Fruit fly (Drosophila melanogaster): ENCODE results near the gene Jon25Bii.

The Jon25Bii gene

dm6 chr2L:4945300-4945699 lies 7.6 kb downstream of the Jon25Bii start, which contains the start of the genes mRpL24 and betaggt-I (continued):
- TF ChIP-seq CG12219 (GFP tag; optimal IDR thresholded peaks at IDR 0.05) (peak; percentile 88), unpg (GFP tag; optimal IDR thresholded peaks at IDR 0.05) (peak; percentile 98), CG13775 (GFP tag; optimal IDR thresholded peaks at IDR 0.05) (peak; percentile 97), btn (GFP tag; optimal IDR thresholded peaks at IDR 0.05) (no peak), CG8089 (GFP tag; optimal IDR thresholded peaks at IDR 0.05) (peak; percentile 55), Gsc (GFP tag; IDR thresholded peaks at IDR 0.05) (peak; percentile 84), vfl (GFP tag; optimal IDR thresholded peaks at IDR 0.05) (peak; percentile 94), CG4730 (GFP tag; IDR thresholded peaks at IDR 0.05) (peak; percentile 92), CG2889 (GFP tag; IDR thresholded peaks at IDR 0.05) (peak; percentile 95), Dad (GFP tag; optimal IDR thresholded peaks at IDR 0.05) (peak; percentile 49), CG7928 (GFP tag; optimal IDR thresholded peaks at IDR 0.05) (peak; percentile 77), CG32767 (GFP tag; IDR thresholded peaks at IDR 0.05) (peak; percentile 97), sc (optimal IDR thresholded peaks at IDR 0.05) (no peak), sc (GFP tag; optimal IDR thresholded peaks at IDR 0.05) (peak; percentile 83), CG12391 (tag; optimal IDR thresholded peaks at IDR 0.05) (peak; percentile 99), Ptx1 (GFP tag; IDR thresholded peaks at IDR 0.05) (peak; percentile 98), pb (GFP tag; optimal IDR thresholded peaks at IDR 0.05) (no peak), org-1 (GFP tag; optimal IDR thresholded peaks at IDR 0.05) (peak; percentile 86), NFAT (GFP tag; IDR thresholded peaks at IDR 0.05) (peak; percentile 96), zfh1 (GFP tag; IDR thresholded peaks at IDR 0.05) (peak; percentile 98), CG17829 (tag; optimal IDR thresholded peaks at IDR 0.05) (peak; percentile 98), slp2 (GFP tag; optimal IDR thresholded peaks at IDR 0.05) (peak; percentile 68), dimm (GFP tag; IDR thresholded peaks at IDR 0.05) (peak; percentile 92), nerfin-1 (tag; optimal IDR thresholded peaks at IDR 0.05) (peak; percentile 95), row (GFP tag; IDR thresholded peaks at IDR 0.05) (peak; percentile 99), Scr (GFP tag; IDR thresholded peaks at IDR 0.05; ENCODE audit: partially characterized antibody) (no peak; the same call in 1 of the 2 replicates), Atf3 (GFP tag; optimal IDR thresholded peaks at IDR 0.05) (peak; percentile 69), Oli (tag; optimal IDR thresholded peaks at IDR 0.05) (peak; percentile 94), Elba2 (GFP tag; optimal IDR thresholded peaks at IDR 0.05) (peak; percentile 60), MBD-R2 (GFP tag; IDR thresholded peaks at IDR 0.05) (peak; percentile 99), chinmo (GFP tag; IDR thresholded peaks at IDR 0.05; ENCODE audit: partially characterized antibody) (no peak), CG31365 (tag; optimal IDR thresholded peaks at IDR 0.05) (peak; percentile 66), PHDP (tag; optimal IDR thresholded peaks at IDR 0.05) (peak; percentile 98), CG12104 (GFP tag; optimal IDR thresholded peaks at IDR 0.05) (peak; percentile 94), Trl (optimal IDR thresholded peaks at IDR 0.05) (no peak), Trl (GFP tag; optimal IDR thresholded peaks at IDR 0.05) (peak; percentile 74), sisA (GFP tag; IDR thresholded peaks at IDR 0.05) (peak; percentile 88), CHES-1-like (GFP tag; optimal IDR thresholded peaks at IDR 0.05) (peak; percentile 67), stc (GFP tag; IDR thresholded peaks at IDR 0.05) (peak; percentile 97), CG1603 (tag; optimal IDR thresholded peaks at IDR 0.05) (peak; percentile 84), Mes4 (GFP tag; optimal IDR thresholded peaks at IDR 0.05) (peak; percentile 38), otp (GFP tag; IDR thresholded peaks at IDR 0.05) (peak; percentile 95), Sry-β (GFP tag; optimal IDR thresholded peaks at IDR 0.05) (peak; percentile 43), Chrac-16 (GFP tag; optimal IDR thresholded peaks at IDR 0.05) (peak; percentile 94), CG3847 (GFP tag; IDR thresholded peaks at IDR 0.05) (peak; percentile 97), insv (GFP tag; optimal IDR thresholded peaks at IDR 0.05) (peak in 1 of 2 experiments; percentile 73), wek (GFP tag; optimal IDR thresholded peaks at IDR 0.05) (peak; percentile 74), ken (GFP tag; IDR thresholded peaks at IDR 0.05) (peak; percentile 97), Dll (GFP tag; IDR thresholded peaks at IDR 0.05; ENCODE audit: partially characterized antibody) (0 out of 4 replicates have a peak, but pooled peaks have one; percentile 25), eyg (GFP tag; optimal IDR thresholded peaks at IDR 0.05) (no peak), CG18764 (GFP tag; optimal IDR thresholded peaks at IDR 0.05) (peak; percentile 93), hb (GFP tag; IDR thresholded peaks at IDR 0.05; ENCODE audit: partially characterized antibody) (no peak)

Data from whole organism, embryonic.